Worm (Caenorhabditis elegans) whole organism, L1 larva: ENCODE data around the gene lsm-5.

ENCODE experiments used
- C04F5.9 ChIP-seq: sonication (generic microtip); optimal IDR thresholded peaks from 2 replicates; lab custom pipeline; 2016; ENCODE audit warnings: missing genetic modification characterization, missing compliant biosample characterization
- C16A3.4 ChIP-seq: fragments of 150-350 bp; optimal IDR thresholded peaks from 2 replicates; lab custom pipeline; 2014; ENCODE audit warnings: missing biosample characterization, missing genetic modification characterization
- F16B12.6 ChIP-seq: fragments of 150-350 bp; optimal IDR thresholded peaks from 2 replicates; lab custom pipeline; 2014; ENCODE audit warnings: missing biosample characterization, missing genetic modification characterization
- aly-2 ChIP-seq: fragments of 150-350 bp; optimal IDR thresholded peaks from 2 replicates; lab custom pipeline; 2014; ENCODE audit warnings: missing biosample characterization, missing genetic modification characterization
- blmp-1 ChIP-seq: fragments of 150-350 bp; optimal IDR thresholded peaks from 2 replicates; lab custom pipeline; 2014; ENCODE audit warnings: missing biosample characterization, missing genetic modification characterization
- ceh-63 ChIP-seq: fragments of 200-800 bp; sonication (Bioruptor generic); optimal IDR thresholded peaks from 2 replicates; lab custom pipeline; 2018; ENCODE audit warnings: mild to moderate bottlenecking, missing genetic modification characterization, missing compliant biosample characterization
- ceh-82 ChIP-seq, 3 experiments: fragments of 150-350 bp in 1 of 3; sonication (generic microtip) in 2 of 3; optimal IDR thresholded peaks; 2 replicates each; lab custom pipeline; 2014 to 2017; ENCODE audit warnings: missing biosample characterization in 3 of 3, missing genetic modification characterization in 3 of 3
- ceh-88 ChIP-seq: fragments of 200-800 bp; sonication (Bioruptor generic); IDR thresholded peaks from 2 replicates; pipeline ENCODE4 v1.3.6; 2022; ENCODE audit warnings: missing genetic modification characterization, missing compliant biosample characterization
- dpl-1 ChIP-seq, 3 experiments: fragments of 150-350 bp in 2 of 3; sonication (generic microtip) in 1 of 3; optimal IDR thresholded peaks; 2 replicates each; lab custom pipeline; 2014 to 2017; ENCODE audit warnings: missing biosample characterization in 3 of 3, missing genetic modification characterization in 3 of 3, missing genetic modification reagents in 3 of 3
- efl-3 ChIP-seq: fragments of 200-800 bp; sonication (Bioruptor generic); optimal IDR thresholded peaks from 2 replicates; lab custom pipeline; 2018; ENCODE audit warnings: mild to moderate bottlenecking, missing genetic modification characterization, missing compliant biosample characterization
- egl-13 ChIP-seq: sonication (generic microtip); optimal IDR thresholded peaks from 2 replicates; lab custom pipeline; 2016; ENCODE audit warnings: missing genotype, missing genetic modification reagents, missing genetic modification characterization, missing compliant biosample characterization
- egl-27 ChIP-seq, 2 experiments: fragments of 150-350 bp in 1 of 2; sonication (generic microtip); optimal IDR thresholded peaks; 3 replicates each; lab custom pipeline; 2017 to 2018; ENCODE audit warnings: missing biosample characterization in 2 of 2, missing genetic modification characterization in 2 of 2, missing genetic modification reagents in 2 of 2
- elt-2 ChIP-seq: sonication (generic microtip); optimal IDR thresholded peaks from 2 replicates; lab custom pipeline; 2016; ENCODE audit warnings: missing genetic modification characterization, mild to moderate bottlenecking, inconsistent platforms, missing compliant biosample characterization, missing genetic modification reagents
- elt-3 ChIP-seq, 6 experiments: fragments of 150-350 bp in 1 of 6; sonication (generic microtip); optimal IDR thresholded peaks; 2 replicates each; lab custom pipeline; 2017 to 2018; ENCODE audit warnings: missing biosample characterization in 6 of 6, missing genetic modification characterization in 6 of 6, inconsistent platforms in 1 of 6
- fkh-10 ChIP-seq: sonication (generic microtip); optimal IDR thresholded peaks from 2 replicates; lab custom pipeline; 2017; ENCODE audit warnings: missing biosample characterization, missing genetic modification reagents, missing genetic modification characterization
- fkh-4 ChIP-seq: sonication (generic microtip); optimal IDR thresholded peaks from 2 replicates; lab custom pipeline; 2016; ENCODE audit warnings: missing compliant biosample characterization, missing genetic modification characterization, borderline replicate concordance
- fos-1 ChIP-seq: fragments of 150-350 bp; optimal IDR thresholded peaks from 2 replicates; lab custom pipeline; 2014; ENCODE audit warnings: missing biosample characterization, missing genetic modification characterization
- hlh-17 ChIP-seq: fragments of 200-800 bp; sonication (Bioruptor generic); optimal IDR thresholded peaks from 2 replicates; lab custom pipeline; 2018; ENCODE audit warnings: missing genetic modification characterization, mild to moderate bottlenecking, missing compliant biosample characterization, moderate library complexity, borderline replicate concordance
- hlh-4 ChIP-seq: sonication (generic microtip); optimal IDR thresholded peaks from 2 replicates; lab custom pipeline; 2016; ENCODE audit warnings: mild to moderate bottlenecking, missing genetic modification characterization, missing compliant biosample characterization
- hpl-2 ChIP-seq: fragments of 150-350 bp; optimal IDR thresholded peaks from 2 replicates; lab custom pipeline; 2014; ENCODE audit warnings: missing biosample characterization, missing genetic modification reagents, missing genetic modification characterization
- irx-1 ChIP-seq: sonication (generic microtip); optimal IDR thresholded peaks from 2 replicates; lab custom pipeline; 2016; ENCODE audit warnings: missing genetic modification characterization, missing compliant biosample characterization
- isw-1 ChIP-seq: fragments of 200-800 bp; sonication (Bioruptor generic); IDR thresholded peaks from 2 replicates; pipeline ENCODE4 v1.3.6; 2022; ENCODE audit warnings: missing genetic modification characterization, missing compliant biosample characterization
- lin-35 ChIP-seq, 2 experiments: fragments of 150-350 bp; optimal IDR thresholded peaks; 2 replicates each; lab custom pipeline; 2014; ENCODE audit warnings: missing biosample characterization in 2 of 2, missing genetic modification characterization in 2 of 2, missing genetic modification reagents in 2 of 2
- lin-39 ChIP-seq: fragments of 150-350 bp; optimal IDR thresholded peaks from 2 replicates; lab custom pipeline; 2014; ENCODE audit warnings: missing biosample characterization, missing genetic modification reagents, missing genetic modification characterization
- lir-3 ChIP-seq: sonication (generic microtip); optimal IDR thresholded peaks from 2 replicates; lab custom pipeline; 2016; ENCODE audit warnings: mild to moderate bottlenecking, missing genetic modification characterization, moderate library complexity, missing compliant biosample characterization; ENCODE audit not compliant: poor library complexity
- lsy-2 ChIP-seq, 2 experiments: fragments of 150-350 bp; optimal IDR thresholded peaks; 2 replicates each; lab custom pipeline; 2014; ENCODE audit warnings: missing biosample characterization in 2 of 2, missing genetic modification characterization in 2 of 2
- mab-9 ChIP-seq: fragments of 200-800 bp; sonication (Bioruptor generic); IDR thresholded peaks from 2 replicates; pipeline ENCODE4 v1.3.6; 2022; ENCODE audit warnings: missing genetic modification reagents, missing genetic modification characterization, missing compliant biosample characterization
- mdl-1 ChIP-seq, 2 experiments: fragments of 150-350 bp; optimal IDR thresholded peaks; 2 replicates each; lab custom pipeline; 2014 to 2017; ENCODE audit warnings: missing biosample characterization in 2 of 2, missing genetic modification characterization in 2 of 2, inconsistent platforms in 1 of 2
- mef-2 ChIP-seq: fragments of 150-350 bp; optimal IDR thresholded peaks from 2 replicates; lab custom pipeline; 2014; ENCODE audit warnings: missing biosample characterization, missing genetic modification characterization
- nhr-12 ChIP-seq: sonication (generic microtip); optimal IDR thresholded peaks from 2 replicates; lab custom pipeline; 2017; ENCODE audit warnings: missing biosample characterization, missing genetic modification characterization
- nhr-19 ChIP-seq: fragments of 200-800 bp; sonication (Bioruptor generic); conservative IDR thresholded peaks from 2 replicates; pipeline ENCODE4 v1.3.6; 2022; ENCODE audit warnings: missing genetic modification characterization, missing compliant biosample characterization
- nhr-20 ChIP-seq: sonication (generic microtip); optimal IDR thresholded peaks from 2 replicates; lab custom pipeline; 2016; ENCODE audit warnings: mild to moderate bottlenecking, missing genetic modification characterization, missing compliant biosample characterization
- nhr-237 ChIP-seq: fragments of 150-350 bp; optimal IDR thresholded peaks from 2 replicates; lab custom pipeline; 2014; ENCODE audit warnings: missing biosample characterization, missing genetic modification characterization
- nhr-28 ChIP-seq: fragments of 150-350 bp; optimal IDR thresholded peaks from 2 replicates; lab custom pipeline; 2014; ENCODE audit warnings: missing biosample characterization, missing genetic modification characterization
- nhr-71 ChIP-seq: sonication (generic microtip); optimal IDR thresholded peaks from 2 replicates; lab custom pipeline; 2016; ENCODE audit warnings: mild to moderate bottlenecking, missing genetic modification characterization, moderate library complexity, missing compliant biosample characterization
- nhr-76 ChIP-seq: sonication (generic microtip); optimal IDR thresholded peaks from 2 replicates; lab custom pipeline; 2017; ENCODE audit warnings: missing biosample characterization, missing genetic modification characterization
- nhr-77 ChIP-seq: fragments of 150-350 bp; optimal IDR thresholded peaks from 2 replicates; lab custom pipeline; 2014; ENCODE audit warnings: missing biosample characterization, missing genetic modification characterization
- rnt-1 ChIP-seq: sonication (generic microtip); optimal IDR thresholded peaks from 2 replicates; lab custom pipeline; 2016; ENCODE audit warnings: mild to moderate bottlenecking, missing genetic modification characterization, moderate library complexity, missing compliant biosample characterization
- skn-1 ChIP-seq: fragments of 150-350 bp; optimal IDR thresholded peaks from 2 replicates; lab custom pipeline; 2014; ENCODE audit warnings: missing biosample characterization, missing genetic modification characterization
- snpc-4 ChIP-seq: fragments of 150-350 bp; optimal IDR thresholded peaks from 2 replicates; lab custom pipeline; 2014; ENCODE audit warnings: missing biosample characterization, missing genetic modification characterization
- unc-130 ChIP-seq: fragments of 150-350 bp; optimal IDR thresholded peaks from 2 replicates; lab custom pipeline; 2017; ENCODE audit warnings: missing biosample characterization, missing genetic modification characterization, inconsistent platforms
- unc-62 ChIP-seq: fragments of 150-350 bp; optimal IDR thresholded peaks from 2 replicates; lab custom pipeline; 2014; ENCODE audit warnings: missing biosample characterization, missing genetic modification reagents, missing genetic modification characterization
- unc-86 ChIP-seq: sonication (generic microtip); optimal IDR thresholded peaks from 2 replicates; lab custom pipeline; 2016; ENCODE audit warnings: missing genetic modification characterization, missing compliant biosample characterization
- vab-15 ChIP-seq: sonication (generic microtip); optimal IDR thresholded peaks from 2 replicates; lab custom pipeline; 2017; ENCODE audit warnings: missing genotype, mild to moderate bottlenecking, missing genetic modification characterization, missing compliant biosample characterization
- zag-1 ChIP-seq: fragments of 150-350 bp; optimal IDR thresholded peaks from 2 replicates; lab custom pipeline; 2014; ENCODE audit warnings: missing biosample characterization, missing genetic modification characterization
- ztf-11 ChIP-seq, 2 experiments: sonication (generic microtip); optimal IDR thresholded peaks; 2 replicates each; lab custom pipeline; 2016 to 2017; ENCODE audit warnings: missing genetic modification characterization in 2 of 2, missing biosample characterization in 1 of 2, missing compliant biosample characterization in 1 of 2
- ztf-4 ChIP-seq: fragments of 150-350 bp; optimal IDR thresholded peaks from 2 replicates; lab custom pipeline; 2014; ENCODE audit warnings: missing biosample characterization, missing genetic modification characterization

lsm-5 gene

DNA sequence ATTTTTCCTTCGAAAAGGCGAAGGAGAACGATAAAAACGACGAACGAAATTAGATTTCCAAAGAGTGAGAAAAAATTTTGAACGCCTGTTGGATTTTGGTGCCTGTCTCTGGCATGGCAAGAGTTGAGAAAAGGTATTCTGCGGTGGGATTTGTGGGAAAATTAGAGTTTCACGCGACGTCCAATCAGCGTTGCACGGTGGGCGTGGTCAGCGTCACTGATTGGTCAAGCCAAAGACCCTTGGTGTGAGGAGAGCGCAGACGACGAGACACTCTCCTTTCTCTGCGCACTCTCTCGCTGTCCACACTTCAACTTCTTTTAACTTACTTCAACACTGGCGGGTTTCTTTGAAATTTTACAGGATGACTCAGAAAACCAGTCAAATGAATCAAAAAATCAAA is 7.6 kb upstream of the lsm-5 start:
- TF ChIP-seq mef-2 (tag; lab: Kevin White, UChicago) (no peak), nhr-237 (tag; lab: Kevin White, UChicago) (no peak), nhr-77 (tag; lab: Kevin White, UChicago) (no peak), efl-3 (no peak), hlh-4 (no peak), ztf-4 (tag; lab: Kevin White, UChicago) (no peak), ceh-82 (tag; optimal IDR thresholded peaks at IDR 0.05; lab: Kevin White, UChicago) (no peak)

DNA sequence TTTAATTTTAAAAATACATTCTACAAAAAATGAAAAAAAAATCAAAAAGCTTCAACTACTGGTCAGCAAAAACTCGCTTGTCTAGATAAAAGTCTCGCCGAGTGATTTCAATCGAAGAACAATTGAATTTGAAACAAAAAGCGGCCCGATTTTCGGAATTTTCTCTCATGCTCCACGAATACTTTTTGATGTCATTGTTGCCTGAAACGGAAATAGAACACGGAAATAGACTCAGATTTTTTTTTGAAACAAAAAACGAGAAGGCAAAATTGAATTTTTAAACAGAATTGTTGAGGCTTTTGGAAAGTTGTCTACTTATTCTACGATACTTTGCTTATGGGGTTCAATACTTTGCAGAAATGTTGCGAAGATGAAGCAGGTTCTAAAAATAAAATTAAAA is 6.7 kb upstream of the lsm-5 start:
- TF ChIP-seq unc-62 (GFP tag; lab: Kevin White, UChicago) (no peak), ceh-82 (tag; optimal IDR thresholded peaks at IDR 0.05; lab: Kevin White, UChicago) (no peak), fkh-10 (peak; percentile 81), lin-39 (no peak), elt-2 (tag; lab: Kevin White, UChicago) (no peak), nhr-20 (tag; lab: Kevin White, UChicago) (no peak)

DNA sequence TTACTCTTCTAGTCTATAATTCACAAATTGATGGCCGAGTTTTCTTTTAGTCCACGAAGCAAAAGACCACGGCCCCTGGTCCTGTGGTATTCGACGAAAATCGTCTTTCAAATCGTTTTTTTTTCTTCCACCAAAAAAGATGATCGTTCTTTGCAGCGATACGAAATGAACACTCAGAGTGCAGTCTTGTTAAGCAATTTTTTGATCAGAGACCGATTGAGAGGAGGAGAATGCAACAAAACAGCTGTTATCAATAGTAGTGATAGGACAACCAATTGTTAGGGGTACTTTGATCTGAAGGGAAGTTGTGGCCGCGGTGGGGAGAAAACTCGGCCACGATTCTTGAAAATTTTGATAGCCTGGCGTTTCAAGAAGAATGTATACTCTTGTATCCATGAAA is 6.2 kb upstream of the lsm-5 start:
- no peak for TF ChIP-seq unc-86 (tag; lab: Kevin White, UChicago)
- peak; percentile 64 for TF ChIP-seq elt-2 (tag; lab: Kevin White, UChicago)
- peak in 1 of 2 experiments; percentile 70 for TF ChIP-seq mdl-1 (tag; optimal IDR thresholded peaks at IDR 0.05; lab: Kevin White, UChicago)
- TF ChIP-seq hpl-2, result no peak
- TF ChIP-seq egl-27 (tag; optimal IDR thresholded peaks at IDR 0.05; lab: Kevin White, UChicago), result no peak
- TF ChIP-seq nhr-71 (tag; lab: Kevin White, UChicago), result peak; percentile 86
- TF ChIP-seq ztf-4 (tag; lab: Kevin White, UChicago), result peak; percentile 59
- TF ChIP-seq hlh-4, result no peak
- no peak for TF ChIP-seq mab-9
- TF ChIP-seq ceh-63 (GFP tag; lab: Kevin White, UChicago), result no peak
- no peak for TF ChIP-seq hlh-17 (GFP tag; lab: Kevin White, UChicago)
- no peak for TF ChIP-seq zag-1
- TF ChIP-seq rnt-1 (tag; lab: Kevin White, UChicago), result peak; percentile 87
- TF ChIP-seq F16B12.6 (tag; lab: Kevin White, UChicago), result no peak
- TF ChIP-seq ceh-82 (tag; optimal IDR thresholded peaks at IDR 0.05; lab: Kevin White, UChicago), result no peak
- TF ChIP-seq skn-1, result no peak
- no peak for TF ChIP-seq nhr-76 (tag; lab: Kevin White, UChicago)
- TF ChIP-seq fos-1 (tag; lab: Kevin White, UChicago), result no peak
- TF ChIP-seq unc-130, result peak; percentile 52
- no peak for TF ChIP-seq isw-1 (GFP tag; lab: Robert Waterston, UW)
- TF ChIP-seq fkh-4 (tag; lab: Kevin White, UChicago), result no peak
- peak; percentile 93 for TF ChIP-seq nhr-20 (tag; lab: Kevin White, UChicago)
- TF ChIP-seq ceh-88 (GFP tag; lab: Robert Waterston, UW), result no peak
- peak; percentile 36 to 48 for TF ChIP-seq lsy-2 (tag; optimal IDR thresholded peaks at IDR 0.05; lab: Kevin White, UChicago)
- no peak for TF ChIP-seq efl-3
- TF ChIP-seq egl-13 (tag; lab: Kevin White, UChicago), result no peak
- TF ChIP-seq snpc-4 (tag; lab: Kevin White, UChicago), result no peak
- no peak for TF ChIP-seq irx-1
- TF ChIP-seq elt-3 (tag; optimal IDR thresholded peaks at IDR 0.05; lab: Kevin White, UChicago), result peak in 4 of 6 experiments; percentile 48 to 90 (median 60)
- TF ChIP-seq blmp-1, result peak; percentile 43
- TF ChIP-seq fkh-10, result no peak
- peak; percentile 47 for TF ChIP-seq lin-39
- no peak for TF ChIP-seq nhr-237 (tag; lab: Kevin White, UChicago)
- TF ChIP-seq C04F5.9 (tag; lab: Kevin White, UChicago), result no peak
- TF ChIP-seq nhr-28 (tag; lab: Kevin White, UChicago), result no peak
- TF ChIP-seq lin-35 (GFP tag; optimal IDR thresholded peaks at IDR 0.05; lab: Kevin White, UChicago), result peak in 1 of 2 experiments; percentile 78
- peak; percentile 98 for TF ChIP-seq nhr-19 (GFP tag; lab: Robert Waterston, UW)
- peak; percentile 16 for TF ChIP-seq lir-3
- peak; percentile 18 for TF ChIP-seq C16A3.4 (tag; lab: Kevin White, UChicago)
- no peak for TF ChIP-seq nhr-12
- no peak for TF ChIP-seq mef-2 (tag; lab: Kevin White, UChicago)
- no peak for TF ChIP-seq vab-15 (tag; lab: Kevin White, UChicago)
- no peak for TF ChIP-seq aly-2 (tag; lab: Kevin White, UChicago)
- peak in 1 of 3 experiments; percentile 13 for TF ChIP-seq dpl-1 (GFP tag; optimal IDR thresholded peaks at IDR 0.05; lab: Kevin White, UChicago)
- TF ChIP-seq ztf-11 (tag; optimal IDR thresholded peaks at IDR 0.05; lab: Kevin White, UChicago), result no peak
